Worm (Caenorhabditis elegans): ENCODE measurements around the gene B0303.16.

The B0303.16 gene

DNA sequence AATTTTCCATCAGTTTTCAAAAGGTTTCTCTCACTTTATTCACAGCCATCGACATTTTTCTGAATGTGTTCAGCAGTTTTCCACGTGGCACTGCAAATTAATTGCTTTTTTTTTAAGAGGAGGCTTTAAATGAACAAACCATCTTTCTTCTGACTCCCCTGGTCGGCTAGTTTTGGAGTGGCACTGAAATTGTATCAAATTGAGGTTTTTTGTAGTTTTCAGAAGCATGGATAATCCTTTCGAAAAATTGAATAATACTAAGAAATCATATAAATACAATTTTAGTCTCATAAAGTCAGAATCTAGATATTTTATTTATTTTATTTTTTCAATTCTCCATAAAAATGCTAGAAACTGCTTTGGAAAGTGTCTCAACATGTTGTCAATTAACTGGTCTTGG lies at the start of gene B0303.16:
B0303.16 (plus strand) TSS at position 301 of the 400 bp plus-strand sequence.
- no peak for TF ChIP-seq sea-1 (GFP tag; conservative IDR thresholded peaks at IDR 0.05)
- no peak for TF ChIP-seq ceh-13 (GFP tag; optimal IDR thresholded peaks at IDR 0.05)
- no peak for TF ChIP-seq flt-1 (GFP tag; IDR thresholded peaks at IDR 0.05)
- TF ChIP-seq aly-1 (tag; optimal IDR thresholded peaks at IDR 0.05), result no peak

DNA sequence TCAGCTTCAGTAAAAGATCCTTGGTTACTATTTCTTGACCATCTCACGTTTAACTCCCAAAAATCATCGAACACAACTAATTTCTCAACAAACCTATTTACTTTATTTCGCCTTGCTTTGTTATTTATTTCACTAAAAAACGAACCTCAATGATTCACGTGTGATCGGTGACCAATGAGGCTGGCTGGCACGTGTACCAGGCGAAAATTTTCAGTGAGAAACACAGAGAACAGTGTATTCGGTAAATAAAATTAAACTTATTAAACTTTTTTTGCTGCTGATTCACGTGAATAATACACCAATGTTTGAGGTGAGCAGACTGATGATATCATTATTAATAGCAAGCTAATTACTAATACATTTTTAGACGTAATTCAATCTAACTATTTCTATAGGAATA lies 49.5 kb upstream of the B0303.16 start:
- TF ChIP-seq ceh-36 (tag; optimal IDR thresholded peaks at IDR 0.05) (no peak), hmbx-1 (tag; optimal IDR thresholded peaks at IDR 0.05) (no peak), B0310.2 (tag; optimal IDR thresholded peaks at IDR 0.05) (no peak)

DNA sequence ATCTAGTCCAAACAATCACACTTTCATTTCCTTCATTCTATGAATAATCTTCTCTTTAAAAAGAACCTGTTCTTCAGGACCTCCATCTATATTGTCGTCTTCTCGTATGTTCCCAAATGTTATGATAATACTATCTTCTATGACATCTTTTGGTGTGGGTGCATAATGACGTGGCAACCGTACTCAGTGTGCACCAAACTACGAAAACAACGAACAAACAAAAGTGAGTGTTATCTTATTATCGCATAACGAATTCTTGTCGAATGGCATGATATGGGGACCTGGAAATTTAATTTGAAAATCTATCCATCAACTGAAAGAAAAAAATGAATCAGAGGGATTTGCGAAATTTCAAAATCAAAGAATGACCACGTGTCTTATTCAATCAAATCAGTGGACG lies 48.8 kb upstream of the B0303.16 start:
- no peak for TF ChIP-seq F13C5.2 (tag; optimal IDR thresholded peaks at IDR 0.05)
- TF ChIP-seq tbx-11 (GFP tag; IDR thresholded peaks at IDR 0.05), result no peak
- no peak for TF ChIP-seq tra-4 (tag; optimal IDR thresholded peaks at IDR 0.05)
- TF ChIP-seq ceh-36 (tag; optimal IDR thresholded peaks at IDR 0.05), result no peak
- no peak for TF ChIP-seq ets-7 (tag; optimal IDR thresholded peaks at IDR 0.05)
- no peak for TF ChIP-seq tbx-37 (GFP tag; conservative IDR thresholded peaks at IDR 0.05)
- no peak for TF ChIP-seq ama-1 (optimal IDR thresholded peaks at IDR 0.05)
- no peak for TF ChIP-seq hmbx-1 (tag; optimal IDR thresholded peaks at IDR 0.05)
- no peak for TF ChIP-seq sea-1 (GFP tag; conservative IDR thresholded peaks at IDR 0.05)
- TF ChIP-seq flt-1 (GFP tag; IDR thresholded peaks at IDR 0.05), result no peak
- no peak for TF ChIP-seq B0310.2 (tag; optimal IDR thresholded peaks at IDR 0.05)
- no peak for TF ChIP-seq pes-1 (GFP tag; IDR thresholded peaks at IDR 0.05)
- no peak for TF ChIP-seq aly-1 (tag; optimal IDR thresholded peaks at IDR 0.05)
- no peak for TF ChIP-seq hmg-4 (GFP tag; optimal IDR thresholded peaks at IDR 0.05)

DNA sequence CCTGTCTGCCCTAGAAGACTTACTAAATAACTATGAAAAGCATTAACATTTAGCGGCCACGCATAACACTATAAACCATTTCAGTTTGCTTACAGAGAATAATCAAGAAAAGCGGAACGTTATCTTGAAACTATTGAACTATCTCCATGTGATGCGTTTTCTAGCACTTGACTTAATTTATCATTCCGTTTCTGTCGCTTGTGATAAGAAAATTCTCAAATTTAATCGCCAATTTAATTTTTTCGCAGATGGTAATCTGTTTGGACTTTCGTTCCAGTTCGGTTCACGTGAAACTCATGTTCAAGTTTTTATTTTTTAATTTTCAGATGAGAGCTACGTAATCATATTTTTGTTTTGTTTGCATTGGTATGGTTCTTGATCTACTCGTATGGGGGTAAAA lies 47.9 kb upstream of the B0303.16 start:
- no peak for TF ChIP-seq F13C5.2 (tag; optimal IDR thresholded peaks at IDR 0.05)
- TF ChIP-seq ama-1 (optimal IDR thresholded peaks at IDR 0.05), result no peak
- no peak for TF ChIP-seq flt-1 (GFP tag; IDR thresholded peaks at IDR 0.05)
- TF ChIP-seq hmbx-1 (tag; optimal IDR thresholded peaks at IDR 0.05), result no peak
- no peak for TF ChIP-seq ets-7 (tag; optimal IDR thresholded peaks at IDR 0.05)
- no peak for TF ChIP-seq tbx-11 (GFP tag; IDR thresholded peaks at IDR 0.05)
- no peak for TF ChIP-seq B0310.2 (tag; optimal IDR thresholded peaks at IDR 0.05)
- no peak for TF ChIP-seq pes-1 (GFP tag; IDR thresholded peaks at IDR 0.05)

DNA sequence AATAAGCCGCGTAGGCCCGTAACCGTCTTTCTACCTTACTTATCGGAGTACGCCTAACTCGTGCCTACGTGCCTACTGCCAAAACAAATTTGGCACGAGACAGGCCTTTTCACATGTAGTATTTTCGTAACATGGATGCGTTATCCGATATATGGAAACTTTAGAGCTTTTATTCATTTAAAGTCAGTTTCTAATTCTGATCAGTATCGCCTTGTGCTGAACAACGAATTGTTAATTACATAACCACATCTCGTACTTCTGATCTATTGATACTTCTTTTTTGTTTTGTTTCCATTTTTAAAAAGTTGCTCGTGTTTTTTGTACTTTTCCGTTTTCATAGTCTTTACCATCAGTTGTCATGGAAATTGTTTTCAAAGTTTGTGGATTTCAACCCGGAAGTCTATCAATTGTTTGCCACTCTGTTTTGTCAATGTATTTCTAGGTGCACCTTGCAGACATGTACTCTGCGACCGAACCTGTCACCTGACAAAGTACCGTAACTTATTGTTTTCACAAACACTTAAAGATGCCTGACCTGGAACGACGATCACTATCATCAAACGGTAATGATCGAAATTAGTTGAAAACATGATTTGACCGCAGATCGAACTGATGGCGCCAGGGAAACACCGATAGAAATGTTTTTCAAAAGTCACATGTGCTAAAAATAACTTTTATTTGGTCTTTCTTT lies 47.0 kb upstream of the B0303.16 start:
- no peak for TF ChIP-seq hmbx-1 (tag; optimal IDR thresholded peaks at IDR 0.05)
- TF ChIP-seq tbx-11 (GFP tag; IDR thresholded peaks at IDR 0.05), result no peak
- TF ChIP-seq B0310.2 (tag; optimal IDR thresholded peaks at IDR 0.05), result no peak
- no peak for TF ChIP-seq ama-1 (optimal IDR thresholded peaks at IDR 0.05)
- no peak for TF ChIP-seq ets-7 (tag; optimal IDR thresholded peaks at IDR 0.05)
- TF ChIP-seq flt-1 (GFP tag; IDR thresholded peaks at IDR 0.05), result no peak
- no peak for TF ChIP-seq aly-1 (tag; optimal IDR thresholded peaks at IDR 0.05)
- no peak for TF ChIP-seq hnd-1 (tag; optimal IDR thresholded peaks at IDR 0.05)
- no peak for TF ChIP-seq ceh-36 (tag; optimal IDR thresholded peaks at IDR 0.05)
- TF ChIP-seq hmg-4 (GFP tag; optimal IDR thresholded peaks at IDR 0.05), result no peak
- TF ChIP-seq tbx-37 (GFP tag; conservative IDR thresholded peaks at IDR 0.05), result no peak
- no peak for TF ChIP-seq pes-1 (GFP tag; IDR thresholded peaks at IDR 0.05)
- no peak for TF ChIP-seq tra-4 (tag; optimal IDR thresholded peaks at IDR 0.05)
- TF ChIP-seq ceh-13 (GFP tag; optimal IDR thresholded peaks at IDR 0.05), result no peak
- no peak for TF ChIP-seq sea-1 (GFP tag; conservative IDR thresholded peaks at IDR 0.05)
- no peak for TF ChIP-seq F13C5.2 (tag; optimal IDR thresholded peaks at IDR 0.05)
- no peak for TF ChIP-seq scrt-1 (GFP tag; IDR thresholded peaks at IDR 0.05)

DNA sequence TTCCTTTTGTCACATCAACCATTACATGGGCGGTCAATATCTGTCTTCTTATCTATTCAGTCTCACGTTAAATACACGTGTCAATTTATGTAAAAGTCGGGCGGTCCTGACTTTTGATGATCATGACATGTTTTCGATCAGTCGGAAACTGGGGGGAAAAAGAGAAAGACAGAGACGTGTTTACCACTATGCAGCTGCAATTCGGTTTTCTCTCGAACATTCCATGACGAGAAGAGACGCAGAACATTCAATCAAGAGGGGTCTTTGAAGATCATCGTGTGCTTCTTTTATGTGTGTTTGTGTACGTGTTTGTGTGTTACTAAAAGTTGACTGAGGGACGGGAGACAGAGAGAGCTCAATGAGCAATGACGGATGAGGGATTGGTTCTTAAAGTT lies 46.5 kb upstream of the B0303.16 start:
- TF ChIP-seq ama-1 (optimal IDR thresholded peaks at IDR 0.05) (no peak), ceh-36 (tag; optimal IDR thresholded peaks at IDR 0.05) (no peak), aly-1 (tag; optimal IDR thresholded peaks at IDR 0.05) (no peak), hnd-1 (tag; optimal IDR thresholded peaks at IDR 0.05) (no peak), tbx-37 (GFP tag; conservative IDR thresholded peaks at IDR 0.05) (no peak), scrt-1 (GFP tag; IDR thresholded peaks at IDR 0.05) (no peak), ceh-13 (GFP tag; optimal IDR thresholded peaks at IDR 0.05) (no peak), ets-7 (tag; optimal IDR thresholded peaks at IDR 0.05) (no peak), hmbx-1 (tag; optimal IDR thresholded peaks at IDR 0.05) (no peak), sea-1 (GFP tag; conservative IDR thresholded peaks at IDR 0.05) (no peak)

DNA sequence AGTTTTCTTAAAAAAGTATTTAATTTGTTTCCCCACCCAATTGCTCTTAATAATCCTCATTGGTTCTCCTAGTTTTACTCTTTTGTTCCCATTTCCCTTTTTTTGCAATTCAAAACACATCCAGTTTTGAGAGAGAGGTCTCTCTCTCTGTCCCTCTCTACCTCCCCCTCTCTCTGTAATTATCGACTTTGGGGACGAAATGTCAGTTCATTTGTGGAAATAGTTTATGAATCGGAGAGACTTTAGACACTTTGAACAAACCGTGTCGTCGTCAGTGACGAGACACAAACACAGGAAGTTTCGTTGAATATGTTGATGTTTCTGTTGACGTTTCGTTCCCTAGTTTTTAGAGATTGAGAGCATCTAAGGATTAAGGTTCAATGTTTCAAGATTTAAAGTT lies 41.7 kb upstream of the B0303.16 start:
- TF ChIP-seq scrt-1 (GFP tag; IDR thresholded peaks at IDR 0.05) (no peak), sea-1 (GFP tag; conservative IDR thresholded peaks at IDR 0.05) (no peak), pes-1 (GFP tag; IDR thresholded peaks at IDR 0.05) (no peak), F13C5.2 (tag; optimal IDR thresholded peaks at IDR 0.05) (no peak), ceh-36 (tag; optimal IDR thresholded peaks at IDR 0.05) (no peak), ceh-13 (GFP tag; optimal IDR thresholded peaks at IDR 0.05) (no peak), aly-1 (tag; optimal IDR thresholded peaks at IDR 0.05) (no peak), tbx-11 (GFP tag; IDR thresholded peaks at IDR 0.05) (no peak), hmbx-1 (tag; optimal IDR thresholded peaks at IDR 0.05) (no peak), ama-1 (optimal IDR thresholded peaks at IDR 0.05) (no peak), B0310.2 (tag; optimal IDR thresholded peaks at IDR 0.05) (no peak), flt-1 (GFP tag; IDR thresholded peaks at IDR 0.05) (no peak)

DNA sequence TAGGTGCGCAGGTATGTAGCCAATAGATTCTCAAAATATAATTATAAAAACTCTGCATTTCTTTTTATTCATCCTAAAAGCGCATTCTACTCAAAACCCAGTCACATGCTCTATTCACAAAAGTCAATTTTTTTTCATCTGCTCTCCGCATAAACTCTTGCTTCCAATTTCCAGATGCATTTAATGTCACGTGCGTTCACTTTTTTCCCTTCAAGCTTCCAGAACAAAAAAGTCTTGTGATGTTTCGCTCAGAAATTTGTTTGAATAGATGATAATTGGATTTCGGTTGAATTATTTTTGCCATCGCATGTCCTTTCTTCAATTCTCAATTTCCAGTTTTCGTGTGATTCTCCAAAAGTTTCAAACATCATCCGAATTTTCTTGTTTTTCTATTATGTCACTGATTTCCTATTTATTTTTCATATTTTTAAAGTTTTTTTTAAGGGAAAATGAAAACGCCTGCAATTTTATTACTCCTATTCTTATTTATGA lies 39.9 kb upstream of the B0303.16 start, which contains the start of gene F22B7.1:
F22B7.1 (plus strand) TSS at position 442 of the 492 bp plus-strand sequence.
- no peak for TF ChIP-seq flt-1 (GFP tag; IDR thresholded peaks at IDR 0.05)
- no peak for TF ChIP-seq sea-1 (GFP tag; conservative IDR thresholded peaks at IDR 0.05)
- no peak for TF ChIP-seq tra-4 (tag; optimal IDR thresholded peaks at IDR 0.05)
- no peak for TF ChIP-seq aly-1 (tag; optimal IDR thresholded peaks at IDR 0.05)
- no peak for TF ChIP-seq B0310.2 (tag; optimal IDR thresholded peaks at IDR 0.05)
- no peak for TF ChIP-seq hmg-4 (GFP tag; optimal IDR thresholded peaks at IDR 0.05)
- TF ChIP-seq ets-7 (tag; optimal IDR thresholded peaks at IDR 0.05), result no peak
- TF ChIP-seq scrt-1 (GFP tag; IDR thresholded peaks at IDR 0.05), result no peak
- TF ChIP-seq hnd-1 (tag; optimal IDR thresholded peaks at IDR 0.05), result no peak
- TF ChIP-seq ceh-36 (tag; optimal IDR thresholded peaks at IDR 0.05), result no peak
- TF ChIP-seq ama-1 (optimal IDR thresholded peaks at IDR 0.05), result no peak
- TF ChIP-seq pes-1 (GFP tag; IDR thresholded peaks at IDR 0.05), result no peak
- no peak for TF ChIP-seq ceh-13 (GFP tag; optimal IDR thresholded peaks at IDR 0.05)
- TF ChIP-seq hmbx-1 (tag; optimal IDR thresholded peaks at IDR 0.05), result no peak
- TF ChIP-seq tbx-37 (GFP tag; conservative IDR thresholded peaks at IDR 0.05), result no peak
- no peak for TF ChIP-seq tbx-11 (GFP tag; IDR thresholded peaks at IDR 0.05)
- TF ChIP-seq F13C5.2 (tag; optimal IDR thresholded peaks at IDR 0.05), result no peak

Data from whole organism, early embryonic.